Worm (Caenorhabditis elegans) whole organism, early embryonic: ENCODE results near the gene unc-112.

ENCODE experiments used
- ceh-13 ChIP-seq: fragments of 200-800 bp; sonication (Bioruptor generic); optimal IDR thresholded peaks from 2 replicates; lab custom pipeline; 2018; ENCODE audit warnings: mild to moderate bottlenecking, missing genetic modification characterization, missing compliant biosample characterization
- ceh-36 ChIP-seq: sonication (generic microtip); optimal IDR thresholded peaks from 2 replicates; lab custom pipeline; 2016; ENCODE audit warnings: missing genetic modification characterization, inconsistent platforms, missing compliant biosample characterization
- tbx-11 ChIP-seq: fragments of 200-800 bp; sonication (Bioruptor generic); IDR thresholded peaks from 2 replicates; pipeline ENCODE4 v1.3.6; 2022; ENCODE audit warnings: missing genetic modification characterization, missing compliant biosample characterization

DNA sequence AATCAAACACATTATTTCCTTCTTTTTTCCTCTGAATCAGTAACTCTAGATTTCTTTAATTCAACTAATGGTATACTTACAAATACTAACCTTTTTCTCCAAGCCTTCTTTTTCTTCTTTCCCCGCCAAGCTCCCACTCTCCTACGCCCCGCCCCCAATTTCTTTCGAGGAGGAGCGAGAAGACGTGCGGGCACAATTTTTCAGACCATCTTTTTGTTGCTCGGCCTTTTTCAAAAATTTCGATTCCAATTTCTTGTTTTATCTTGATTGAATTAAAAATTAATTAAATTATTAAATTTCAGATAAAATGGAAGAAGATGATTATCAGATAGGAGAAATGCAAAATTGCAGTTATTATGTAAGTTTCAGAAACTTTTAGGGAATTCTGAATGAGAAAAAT, 16.4 kb downstream of the unc-112 start, which contains the start of gene C47E8.3:
- no peak for TF ChIP-seq tbx-11 (GFP tag; lab: Robert Waterston, UW)
- no peak for TF ChIP-seq ceh-13 (GFP tag; lab: Kevin White, UChicago)
- TF ChIP-seq ceh-36, result no peak
